Worm (Caenorhabditis elegans) whole organism, early embryonic: Measurements from ENCODE around the gene srsx-26.

Experiments
- F13C5.2 ChIP-seq: sonication (generic microtip); optimal IDR thresholded peaks from 2 replicates; lab custom pipeline; 2017; ENCODE audit warnings: mild to moderate bottlenecking, missing genetic modification characterization, inconsistent platforms, missing compliant biosample characterization
- aly-1 ChIP-seq: sonication (generic microtip); optimal IDR thresholded peaks from 2 replicates; lab custom pipeline; 2016; ENCODE audit warnings: missing genetic modification characterization, missing compliant biosample characterization
- ama-1 ChIP-seq: fragments of 150-350 bp; optimal IDR thresholded peaks from 2 replicates; lab custom pipeline; 2014
- ets-7 ChIP-seq: sonication (generic microtip); optimal IDR thresholded peaks from 2 replicates; lab custom pipeline; 2016; ENCODE audit warnings: missing genotype, missing genetic modification characterization, missing compliant biosample characterization
- flt-1 ChIP-seq: fragments of 200-800 bp; sonication (Bioruptor generic); IDR thresholded peaks from 2 replicates; pipeline ENCODE4 v1.3.6; 2022; ENCODE audit warnings: missing genetic modification characterization, missing compliant biosample characterization
- hmbx-1 ChIP-seq: sonication (generic microtip); optimal IDR thresholded peaks from 2 replicates; lab custom pipeline; 2016; ENCODE audit warnings: mild to moderate bottlenecking, missing genetic modification characterization, missing compliant biosample characterization
- hnd-1 ChIP-seq: sonication (generic microtip); optimal IDR thresholded peaks from 2 replicates; lab custom pipeline; 2016; ENCODE audit warnings: missing genetic modification characterization, missing compliant biosample characterization
- scrt-1 ChIP-seq: fragments of 200-800 bp; sonication (Bioruptor generic); IDR thresholded peaks from 2 replicates; pipeline ENCODE4 v1.3.6; 2022; ENCODE audit warnings: missing genetic modification characterization, missing compliant biosample characterization
- tbx-11 ChIP-seq: fragments of 200-800 bp; sonication (Bioruptor generic); IDR thresholded peaks from 2 replicates; pipeline ENCODE4 v1.3.6; 2022; ENCODE audit warnings: missing genetic modification characterization, missing compliant biosample characterization
- tbx-37 ChIP-seq: fragments of 200-800 bp; sonication (Bioruptor generic); conservative IDR thresholded peaks from 2 replicates; pipeline ENCODE4 v1.3.6; 2022; ENCODE audit warnings: missing genetic modification reagents, missing genetic modification characterization, missing compliant biosample characterization
- tra-4 ChIP-seq: sonication (generic microtip); optimal IDR thresholded peaks from 2 replicates; lab custom pipeline; 2017; ENCODE audit warnings: missing genetic modification characterization, missing compliant biosample characterization

DNA sequence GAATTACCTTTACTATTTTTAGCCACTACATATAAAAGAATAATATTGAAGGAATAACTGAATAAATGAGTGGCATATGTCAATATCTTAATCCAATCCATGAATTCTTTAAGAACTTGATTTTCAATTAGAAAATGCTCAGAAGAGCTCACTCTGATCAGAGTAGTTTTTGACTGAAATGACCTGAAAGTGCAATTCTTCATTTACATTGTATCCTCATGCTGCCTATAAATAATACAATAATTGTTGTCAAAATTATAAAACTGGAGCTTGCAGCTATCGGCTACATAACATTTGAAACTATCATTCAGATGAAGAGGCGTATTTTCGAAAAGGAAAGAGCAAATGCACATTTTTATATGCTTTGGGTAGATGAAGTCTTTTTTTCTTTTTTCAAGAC, 25.8 kb upstream of the srsx-26 start, which contains the start of gene srxa-19:
- no peak for TF ChIP-seq F13C5.2 (tag; lab: Kevin White, UChicago)
- no peak for TF ChIP-seq ama-1
- no peak for TF ChIP-seq scrt-1 (GFP tag; lab: Robert Waterston, UW)
- no peak for TF ChIP-seq tbx-37 (GFP tag; lab: Robert Waterston, UW)
- no peak for TF ChIP-seq tra-4 (tag; lab: Kevin White, UChicago)
- no peak for TF ChIP-seq hnd-1
- no peak for TF ChIP-seq tbx-11
- no peak for TF ChIP-seq aly-1
- no peak for TF ChIP-seq ets-7
- no peak for TF ChIP-seq hmbx-1 (tag; lab: Kevin White, UChicago)
- no peak for TF ChIP-seq flt-1 (GFP tag; lab: Robert Waterston, UW)
